Worm (Caenorhabditis elegans): ENCODE data around the gene cyh-1.

ce11 chrII:3553453-3553852, 48.6 kb downstream of the cyh-1 start, which contains the start of gene dnc-3:
- TF ChIP-seq him-1 (tag; optimal IDR thresholded peaks at IDR 0.05) (no peak), dao-5 (tag; optimal IDR thresholded peaks at IDR 0.05) (no peak)
